Fruit fly (Drosophila melanogaster) whole organism, adult: Measurements from ENCODE around the gene nac.

ENCODE experiments used
- CG11617 ChIP-seq: fragments of 200-800 bp; sonication (Bioruptor generic); optimal IDR thresholded peaks from 2 replicates; lab custom pipeline; 2017; ENCODE audit warnings: mild to moderate bottlenecking, missing biosample characterization, missing genetic modification reagents, missing genetic modification characterization
- CG12768 ChIP-seq: fragments of 200-800 bp; sonication (Bioruptor generic); optimal IDR thresholded peaks from 2 replicates; lab custom pipeline; 2017; ENCODE audit warnings: missing biosample characterization, missing genetic modification characterization, mild to moderate bottlenecking, moderate library complexity, missing genetic modification reagents
- CG14711 ChIP-seq: fragments of 200-800 bp; sonication (Bioruptor generic); optimal IDR thresholded peaks from 2 replicates; lab custom pipeline; 2018; ENCODE audit warnings: missing biosample characterization, mild to moderate bottlenecking, missing genetic modification characterization, moderate library complexity
- CG1620 ChIP-seq: fragments of 200-800 bp; sonication (Bioruptor generic); optimal IDR thresholded peaks from 2 replicates; lab custom pipeline; 2016; ENCODE audit warnings: missing biosample characterization, missing genetic modification characterization
- CG33017 ChIP-seq: fragments of 200-800 bp; sonication (Bioruptor generic); optimal IDR thresholded peaks from 2 replicates; lab custom pipeline; 2018; ENCODE audit warnings: missing biosample characterization, mild to moderate bottlenecking, missing genetic modification characterization, moderate library complexity
- CG5204 ChIP-seq: fragments of 200-800 bp; sonication (Bioruptor generic); optimal IDR thresholded peaks from 2 replicates; lab custom pipeline; 2016; ENCODE audit warnings: missing biosample characterization, missing genetic modification characterization
- CG7045 ChIP-seq: fragments of 200-800 bp; sonication (Bioruptor generic); optimal IDR thresholded peaks from 2 replicates; lab custom pipeline; 2017; ENCODE audit warnings: missing biosample characterization, mild to moderate bottlenecking, missing genetic modification characterization
- CG7101 ChIP-seq: fragments of 200-800 bp; sonication (Bioruptor generic); optimal IDR thresholded peaks from 2 replicates; lab custom pipeline; 2018; ENCODE audit warnings: missing biosample characterization, mild to moderate bottlenecking, missing genetic modification characterization, moderate library complexity
- Clk ChIP-seq: fragments of 200-800 bp; sonication (Bioruptor generic); optimal IDR thresholded peaks from 2 replicates; lab custom pipeline; 2017; ENCODE audit warnings: missing biosample characterization, missing genetic modification characterization
- Crg-1 ChIP-seq: fragments of 200-800 bp; sonication (Bioruptor generic); optimal IDR thresholded peaks from 2 replicates; lab custom pipeline; 2016; ENCODE audit warnings: missing biosample characterization, missing genetic modification characterization
- Hr96 ChIP-seq: fragments of 200-800 bp; sonication (Bioruptor generic); optimal IDR thresholded peaks from 2 replicates; lab custom pipeline; 2016; ENCODE audit warnings: missing biosample characterization, missing genetic modification characterization
- Mnt ChIP-seq: fragments of 200-800 bp; sonication (Bioruptor generic); optimal IDR thresholded peaks from 2 replicates; lab custom pipeline; 2016; ENCODE audit warnings: missing biosample characterization, mild to moderate bottlenecking, missing genetic modification characterization
- bab1 ChIP-seq: fragments of 200-800 bp; sonication (Bioruptor generic); optimal IDR thresholded peaks from 3 replicates; lab custom pipeline; 2019; ENCODE audit warnings: missing biosample characterization, mild to moderate bottlenecking, missing genetic modification characterization, moderate library complexity
- cic ChIP-seq: fragments of 200-800 bp; sonication (Bioruptor generic); optimal IDR thresholded peaks from 2 replicates; lab custom pipeline; 2017; ENCODE audit warnings: missing biosample characterization, mild to moderate bottlenecking, missing genetic modification characterization, moderate library complexity
- cnc ChIP-seq, 2 experiments: fragments of >200 bp; optimal IDR thresholded peaks; 2 replicates each; lab custom pipeline; 2017
- kay ChIP-seq: fragments of 200-800 bp; sonication (Bioruptor generic); peaks from one replicate; lab custom pipeline; 2016; ENCODE audit warnings: missing biosample characterization, missing genetic modification characterization, borderline replicate concordance
- ovo ChIP-seq: fragments of 200-800 bp; sonication (Bioruptor generic); optimal IDR thresholded peaks from 2 replicates; lab custom pipeline; 2016; ENCODE audit warnings: missing biosample characterization, missing genetic modification characterization
- pad ChIP-seq: fragments of 200-800 bp; sonication (Bioruptor generic); optimal IDR thresholded peaks from 3 replicates; lab custom pipeline; 2017; ENCODE audit warnings: missing biosample characterization, missing genetic modification characterization, mild to moderate bottlenecking, moderate library complexity, missing genetic modification reagents
- tj ChIP-seq: fragments of 200-800 bp; sonication (Bioruptor generic); optimal IDR thresholded peaks from 3 replicates; lab custom pipeline; 2017; ENCODE audit warnings: missing biosample characterization, mild to moderate bottlenecking, missing genetic modification characterization, moderate library complexity
- toe ChIP-seq: fragments of 200-800 bp; sonication (Bioruptor generic); optimal IDR thresholded peaks from 2 replicates; lab custom pipeline; 2016; ENCODE audit warnings: missing biosample characterization, missing genetic modification characterization

nac gene

dm6 chr3R:8285727-8286344 is 18.0 kb downstream of the nac start:
- TF ChIP-seq Mnt (GFP tag; lab: Kevin White, UChicago) (no peak), Hr96 (no peak), cic (GFP tag; lab: Kevin White, UChicago) (no peak), CG14711 (tag; lab: Kevin White, UChicago) (no peak), bab1 (GFP tag; lab: Kevin White, UChicago) (no peak), Crg-1 (no peak), CG5204 (GFP tag; lab: Kevin White, UChicago) (no peak), toe (no peak), ovo (no peak), tj (no peak), CG12768 (GFP tag; lab: Kevin White, UChicago) (no peak), CG11617 (no peak)

- no peak for TF ChIP-seq Clk
- TF ChIP-seq CG11617 = no peak
- no peak for TF ChIP-seq CG14711 (tag; lab: Kevin White, UChicago)
- no peak for TF ChIP-seq CG5204 (GFP tag; lab: Kevin White, UChicago)
- TF ChIP-seq cic (GFP tag; lab: Kevin White, UChicago) = no peak
- TF ChIP-seq pad = no peak
- no peak for TF ChIP-seq CG33017
Observed at dm6 chr3R:8284234-8284633, 19.6 kb downstream of the nac start.

- TF ChIP-seq Mnt (GFP tag; lab: Kevin White, UChicago) (no peak), CG7045 (GFP tag; lab: Kevin White, UChicago) (no peak), CG7101 (tag; lab: Kevin White, UChicago) (no peak), CG1620 (GFP tag; lab: Kevin White, UChicago) (no peak), CG5204 (GFP tag; lab: Kevin White, UChicago) (no peak), cnc (optimal IDR thresholded peaks at IDR 0.05; lab: Kevin White, UChicago) (no peak), cic (GFP tag; lab: Kevin White, UChicago) (no peak), Clk (no peak), bab1 (GFP tag; lab: Kevin White, UChicago) (no peak), pad (no peak), CG11617 (no peak), ovo (no peak), CG12768 (GFP tag; lab: Kevin White, UChicago) (no peak), toe (no peak)
Observed at dm6 chr3R:8282727-8283126, 21.1 kb downstream of the nac start.

- no peak for TF ChIP-seq kay
- TF ChIP-seq toe = no peak
- no peak for TF ChIP-seq Hr96
- no peak for TF ChIP-seq CG33017
- TF ChIP-seq CG14711 (tag; lab: Kevin White, UChicago) = no peak
- TF ChIP-seq cnc (optimal IDR thresholded peaks at IDR 0.05; lab: Kevin White, UChicago) = no peak
- TF ChIP-seq tj = no peak
- TF ChIP-seq Clk = no peak
- no peak for TF ChIP-seq CG7045 (GFP tag; lab: Kevin White, UChicago)
- no peak for TF ChIP-seq cic (GFP tag; lab: Kevin White, UChicago)
- no peak for TF ChIP-seq CG11617
- no peak for TF ChIP-seq Mnt (GFP tag; lab: Kevin White, UChicago)
- no peak for TF ChIP-seq CG1620 (GFP tag; lab: Kevin White, UChicago)
- no peak for TF ChIP-seq bab1 (GFP tag; lab: Kevin White, UChicago)
- TF ChIP-seq Crg-1 = no peak
Observed at dm6 chr3R:8279970-8280369, 23.9 kb downstream of the nac start.

dm6 chr3R:8277494-8278293 is 26.1 kb downstream of the nac start, which contains the start of gene ato:
ato (plus strand) TSS chr3R:8278052.
- TF ChIP-seq CG5204 (GFP tag; lab: Kevin White, UChicago) (no peak), pad (no peak), bab1 (GFP tag; lab: Kevin White, UChicago) (no peak), CG33017 (no peak), CG14711 (tag; lab: Kevin White, UChicago) (no peak), kay (no peak), CG7101 (tag; lab: Kevin White, UChicago) (no peak), CG7045 (GFP tag; lab: Kevin White, UChicago) (no peak), Crg-1 (no peak), cnc (optimal IDR thresholded peaks at IDR 0.05; lab: Kevin White, UChicago) (no peak), CG1620 (GFP tag; lab: Kevin White, UChicago) (no peak), ovo (no peak), Clk (no peak), toe (no peak), Hr96 (no peak)

- TF ChIP-seq pad = no peak
- no peak for TF ChIP-seq CG33017
- TF ChIP-seq Clk = no peak
- TF ChIP-seq ovo = no peak
- no peak for TF ChIP-seq CG5204 (GFP tag; lab: Kevin White, UChicago)
Observed at dm6 chr3R:8275031-8275430, 28.8 kb downstream of the nac start.

- TF ChIP-seq CG1620 (GFP tag; lab: Kevin White, UChicago) (no peak), Crg-1 (no peak), cic (GFP tag; lab: Kevin White, UChicago) (no peak), pad (no peak), Clk (no peak), CG7101 (tag; lab: Kevin White, UChicago) (no peak), CG5204 (GFP tag; lab: Kevin White, UChicago) (no peak), CG33017 (no peak), cnc (optimal IDR thresholded peaks at IDR 0.05; lab: Kevin White, UChicago) (no peak), toe (no peak), CG7045 (GFP tag; lab: Kevin White, UChicago) (no peak), Hr96 (no peak), Mnt (GFP tag; lab: Kevin White, UChicago) (no peak)
Observed at dm6 chr3R:8272573-8273165, 31.2 kb downstream of the nac start.
